Fruit fly (Drosophila melanogaster): Measurements from ENCODE around the gene stx.

The stx gene

DNA sequence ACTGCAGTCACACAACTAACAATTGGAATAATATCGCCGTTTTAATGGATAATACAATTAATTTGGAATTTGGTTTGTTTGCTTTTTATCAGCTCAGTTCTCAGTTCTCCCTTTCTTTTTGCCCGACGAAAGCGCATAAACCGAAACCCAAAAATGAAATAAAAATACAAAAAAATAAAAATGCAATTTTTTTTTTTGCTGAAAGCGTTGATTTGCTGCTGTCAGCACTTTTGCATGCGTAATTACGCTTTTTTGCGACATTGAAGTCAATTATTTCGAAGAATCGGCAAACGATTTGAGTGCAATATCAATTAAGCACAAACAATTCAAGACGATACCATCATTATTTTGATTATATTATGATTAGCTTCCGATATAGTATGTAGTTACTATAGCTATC lies 17.4 kb downstream of the stx start:
- TF ChIP-seq sug (tag; optimal IDR thresholded peaks at IDR 0.05) (no peak), CG2199 (GFP tag; IDR thresholded peaks at IDR 0.05) (0 out of 3 replicates have a peak, but pooled peaks have one; percentile 46)

DNA sequence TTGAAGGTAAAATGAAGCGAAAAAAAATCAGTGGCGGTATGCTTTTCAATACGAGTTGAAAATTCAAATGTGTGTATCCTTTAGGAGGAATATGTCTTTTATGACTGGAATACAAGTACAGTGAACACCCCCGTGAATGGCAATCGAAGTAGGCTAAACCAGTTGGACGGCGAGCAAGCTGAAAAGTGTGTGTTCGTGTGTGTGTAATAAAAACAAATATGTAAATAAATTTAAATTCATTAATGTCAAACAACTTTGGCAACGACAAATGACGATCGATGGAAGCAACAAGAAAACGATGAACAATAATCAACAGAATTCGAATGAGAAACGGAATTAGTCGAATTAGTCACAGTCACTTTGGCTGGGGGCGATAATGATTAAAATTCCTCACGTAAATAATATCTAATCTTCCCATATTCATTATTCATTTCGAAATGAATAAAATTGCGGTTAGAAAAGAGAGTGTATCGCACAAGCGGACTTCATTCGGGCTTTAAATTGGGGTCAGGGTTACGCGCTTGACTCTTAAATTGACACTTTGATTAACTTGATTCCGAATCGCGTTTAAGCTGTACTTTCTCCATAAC lies 18.5 kb downstream of the stx start:
- TF ChIP-seq ftz-f1 (GFP tag; optimal IDR thresholded peaks at IDR 0.05) (no peak), sens (GFP tag) (peak; percentile 45), CG4820 (GFP tag; optimal IDR thresholded peaks at IDR 0.05) (no peak), CG14050 (GFP tag; IDR thresholded peaks at IDR 0.05) (no peak), CG7839 (tag; optimal IDR thresholded peaks at IDR 0.05) (no peak), Side (GFP tag; optimal IDR thresholded peaks at IDR 0.05) (no peak), abd-A (tag; optimal IDR thresholded peaks at IDR 0.05) (peak; percentile 56), sd (tag; optimal IDR thresholded peaks at IDR 0.05) (peak; percentile 74), vvl (GFP tag; IDR thresholded peaks at IDR 0.05) (peak; percentile 81; the same call in 1 of the 2 replicates), vnd (GFP tag; IDR thresholded peaks at IDR 0.05; ENCODE audit: partially characterized antibody) (no peak), chinmo (GFP tag; IDR thresholded peaks at IDR 0.05; ENCODE audit: partially characterized antibody) (0 out of 4 replicates have a peak, but pooled peaks have one; percentile 23), grau (tag; optimal IDR thresholded peaks at IDR 0.05) (peak; percentile 60), gsb-n (tag; optimal IDR thresholded peaks at IDR 0.05) (peak; percentile 6)

DNA sequence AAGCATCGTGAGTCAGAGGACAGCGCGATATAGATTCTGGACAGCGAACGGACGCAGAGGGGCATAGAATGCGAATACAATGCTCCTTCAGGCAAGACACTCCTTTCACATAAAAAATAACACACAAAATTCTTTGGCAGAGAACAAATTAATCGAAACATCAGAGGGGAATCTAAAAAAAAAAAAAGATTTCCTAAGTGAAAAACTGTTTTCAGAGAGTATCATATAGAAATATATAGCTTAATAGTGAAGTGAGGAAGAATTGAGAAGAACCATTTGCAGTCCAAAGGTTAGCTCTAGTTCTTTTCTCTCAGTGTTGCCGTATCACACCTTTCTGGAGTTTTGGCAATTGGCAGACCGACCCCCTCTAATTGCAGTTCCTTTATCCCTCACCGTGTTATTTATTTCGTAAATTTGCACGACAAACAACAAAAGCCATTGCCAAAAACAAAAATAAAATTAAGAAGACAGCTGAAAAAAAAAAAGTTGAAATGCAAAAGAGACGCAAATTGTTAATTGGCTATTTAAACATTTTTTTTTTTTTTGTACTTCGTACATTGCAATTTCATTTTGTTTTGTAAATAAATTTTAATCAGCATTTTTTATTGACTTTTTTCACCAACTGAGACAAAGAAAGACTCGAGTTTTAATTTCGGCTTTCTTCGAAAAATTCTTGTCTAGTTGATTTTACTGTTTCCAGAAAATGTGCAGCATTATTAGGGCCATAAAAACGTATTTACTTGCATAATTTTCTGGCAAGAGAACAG lies 21.1 kb downstream of the stx start:
- TF ChIP-seq so (GFP tag; IDR thresholded peaks at IDR 0.05) (no peak), CG17912 (GFP tag; optimal IDR thresholded peaks at IDR 0.05) (no peak), sens (GFP tag) (peak; percentile 23), Atf-2 (GFP tag; optimal IDR thresholded peaks at IDR 0.05) (no peak)

DNA sequence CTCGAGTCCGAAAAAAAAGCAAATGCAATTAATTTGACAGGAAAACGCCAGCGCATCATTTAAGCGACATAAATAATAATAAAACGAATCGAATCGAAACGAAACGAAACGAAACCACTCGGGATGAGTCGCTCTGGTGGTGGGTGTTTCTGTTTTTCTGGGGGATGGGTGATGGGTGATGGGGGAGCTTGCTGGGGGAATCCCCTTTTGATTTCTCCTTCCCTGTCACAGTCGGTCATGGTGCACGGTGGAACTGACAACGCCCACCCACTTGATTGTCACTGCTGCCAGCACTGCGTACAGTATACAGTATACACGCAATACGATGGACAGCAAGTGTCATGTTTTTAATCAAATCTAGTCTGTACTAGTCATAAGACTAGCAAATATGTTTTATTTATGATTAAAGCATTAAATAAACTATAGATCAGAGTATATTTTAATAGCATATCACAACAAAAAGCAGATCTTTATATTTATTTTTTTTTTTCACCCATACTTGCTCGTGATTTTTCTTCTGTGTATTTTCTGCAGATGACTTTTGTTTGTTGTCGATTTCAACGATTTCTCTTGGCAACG lies 22.8 kb downstream of the stx start:
- TF ChIP-seq PHDP (tag; optimal IDR thresholded peaks at IDR 0.05) (peak; percentile 25), Dll (GFP tag; IDR thresholded peaks at IDR 0.05; ENCODE audit: partially characterized antibody) (no peak), Sox102F (GFP tag; optimal IDR thresholded peaks at IDR 0.05) (peak; percentile 35), ATbp (GFP tag; optimal IDR thresholded peaks at IDR 0.05) (peak; percentile 48), CG12104 (GFP tag; optimal IDR thresholded peaks at IDR 0.05) (no peak), Nf-YA (GFP tag; IDR thresholded peaks at IDR 0.05) (no peak), Antp (GFP tag; optimal IDR thresholded peaks at IDR 0.05) (no peak), ap (GFP tag; IDR thresholded peaks at IDR 0.05) (0 out of 2 replicates have a peak, but pooled peaks have one; percentile 27), CoRest (tag; optimal IDR thresholded peaks at IDR 0.05) (peak; percentile 16), Optix (GFP tag; IDR thresholded peaks at IDR 0.05) (no peak), Oli (tag; optimal IDR thresholded peaks at IDR 0.05) (peak; percentile 5), az2 (GFP tag; optimal IDR thresholded peaks at IDR 0.05) (no peak), jumu (GFP tag; optimal IDR thresholded peaks at IDR 0.05) (no peak), Deaf1 (tag; optimal IDR thresholded peaks at IDR 0.05) (peak; percentile 42), Ssrp (tag; optimal IDR thresholded peaks at IDR 0.05) (peak; percentile 2), CG11504 (tag; optimal IDR thresholded peaks at IDR 0.05) (peak; percentile 55), H2.0 (GFP tag; IDR thresholded peaks at IDR 0.05) (no peak), CG10979 (tag; optimal IDR thresholded peaks at IDR 0.05) (peak; percentile 21), tgo (GFP tag; IDR thresholded peaks at IDR 0.05) (peak; percentile 39; the same call in 1 of the 3 replicates), ci (GFP tag; IDR thresholded peaks at IDR 0.05) (0 out of 3 replicates have a peak, but pooled peaks have one; percentile 29), CG30403 (GFP tag; optimal IDR thresholded peaks at IDR 0.05) (peak; percentile 25), ssp (GFP tag; IDR thresholded peaks at IDR 0.05) (no peak), slbo (GFP tag; IDR thresholded peaks at IDR 0.05) (no peak), E2f1 (GFP tag; IDR thresholded peaks at IDR 0.05) (no peak), Hr51 (GFP tag; optimal IDR thresholded peaks at IDR 0.05) (peak in 1 of 2 experiments; percentile 59), bcd (GFP tag; optimal IDR thresholded peaks at IDR 0.05) (peak; percentile 12)

Measured in whole organism, embryonic.